Fruit fly (Drosophila melanogaster): Measurements from ENCODE around the gene Mayo.

Mayo gene

DNA sequence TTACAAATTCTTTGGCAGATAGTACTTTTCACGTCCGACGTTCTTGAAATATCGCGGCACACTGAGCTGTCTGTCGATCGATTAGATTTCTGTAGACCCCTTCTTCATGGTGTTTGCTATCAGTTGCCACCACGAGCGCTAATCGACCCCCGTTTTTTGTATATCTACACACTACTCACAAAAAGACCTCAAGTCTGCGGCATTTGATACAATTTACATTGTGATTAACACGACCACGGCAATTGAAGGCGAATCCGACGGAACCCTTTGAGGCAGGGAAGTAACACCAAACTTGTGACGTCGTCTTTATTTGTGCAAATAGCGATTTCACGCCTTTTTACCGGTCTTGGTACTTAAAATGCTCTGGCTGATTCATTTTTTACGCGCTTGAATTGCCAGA lies at the start of gene Mayo:
Mayo (minus strand) TSS at position 66 of the 400 bp plus-strand sequence.
- no peak for TF ChIP-seq ttk (optimal IDR thresholded peaks at IDR 0.05)
- no peak for TF ChIP-seq h (optimal IDR thresholded peaks at IDR 0.05)
- TF ChIP-seq insv (optimal IDR thresholded peaks at IDR 0.05), result no peak
- TF ChIP-seq psq (optimal IDR thresholded peaks at IDR 0.05), result no peak
- no peak for TF ChIP-seq Myc (optimal IDR thresholded peaks at IDR 0.05)
- TF ChIP-seq Sin3A (optimal IDR thresholded peaks at IDR 0.05), result no peak

DNA sequence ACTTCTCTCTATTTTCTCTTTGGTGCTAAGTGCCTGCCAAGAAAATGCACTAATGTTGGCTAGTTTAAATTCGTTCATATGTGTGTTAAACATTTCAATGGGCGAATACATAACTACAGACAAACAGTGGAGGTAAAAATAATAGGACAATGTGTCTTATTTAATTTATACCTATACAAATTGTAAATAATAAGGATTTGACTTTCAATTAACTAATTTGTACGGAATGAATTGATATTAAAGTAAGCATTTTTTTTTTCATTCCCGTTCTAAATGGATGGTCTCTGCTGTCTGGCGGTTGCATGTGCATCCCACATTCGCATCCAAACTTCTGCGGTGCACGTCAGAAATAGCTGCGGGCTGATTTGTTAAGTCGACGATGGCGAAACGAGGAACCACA lies 37.9 kb upstream of the Mayo start:
- TF ChIP-seq psq (optimal IDR thresholded peaks at IDR 0.05) (no peak), h (optimal IDR thresholded peaks at IDR 0.05) (no peak)

DNA sequence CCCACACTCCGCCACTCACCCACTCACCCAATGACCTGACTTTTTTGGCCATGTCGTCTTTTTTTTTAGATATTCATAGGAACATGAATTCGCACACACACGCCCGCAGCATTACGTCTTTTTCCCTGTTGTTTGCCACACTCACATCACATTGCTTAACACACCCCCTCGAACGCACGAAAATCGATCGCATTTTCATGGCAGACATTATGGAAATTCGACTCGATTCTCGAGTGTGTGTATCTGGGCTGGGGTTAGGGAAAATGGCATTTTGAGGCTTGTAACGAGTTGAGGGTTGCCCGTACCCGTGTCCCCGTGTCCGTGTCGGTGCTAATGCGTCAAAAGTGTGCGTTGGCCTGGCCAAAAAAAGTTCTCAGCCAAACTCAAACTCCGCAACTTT lies 32.7 kb upstream of the Mayo start:
- no peak for TF ChIP-seq insv (optimal IDR thresholded peaks at IDR 0.05)
- TF ChIP-seq Myc (optimal IDR thresholded peaks at IDR 0.05), result no peak

DNA sequence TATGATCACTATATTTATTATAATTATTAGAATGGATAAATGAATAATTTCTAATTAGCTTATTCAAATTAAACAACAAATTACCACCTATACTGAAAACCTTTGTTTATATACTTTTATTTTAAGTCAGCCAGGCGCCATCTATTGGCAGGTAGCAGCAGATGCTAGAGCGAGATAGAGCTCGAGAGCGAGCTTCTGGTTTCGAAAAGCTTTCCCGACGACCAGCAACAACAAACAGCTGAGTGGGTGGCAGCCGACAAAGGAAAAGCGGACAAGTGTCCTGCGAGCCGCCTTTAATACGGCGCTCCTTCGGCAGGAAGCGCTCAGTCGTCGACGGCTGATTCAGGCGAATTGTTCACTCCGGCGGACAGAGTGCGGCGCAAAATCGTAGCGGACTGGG lies 25.1 kb upstream of the Mayo start, which contains the start of gene Gycbeta100B:
Gycbeta100B (plus strand) TSS at position 337 of the 400 bp plus-strand sequence.
- TF ChIP-seq h (optimal IDR thresholded peaks at IDR 0.05) (peak; percentile 77), ttk (optimal IDR thresholded peaks at IDR 0.05) (no peak)

DNA sequence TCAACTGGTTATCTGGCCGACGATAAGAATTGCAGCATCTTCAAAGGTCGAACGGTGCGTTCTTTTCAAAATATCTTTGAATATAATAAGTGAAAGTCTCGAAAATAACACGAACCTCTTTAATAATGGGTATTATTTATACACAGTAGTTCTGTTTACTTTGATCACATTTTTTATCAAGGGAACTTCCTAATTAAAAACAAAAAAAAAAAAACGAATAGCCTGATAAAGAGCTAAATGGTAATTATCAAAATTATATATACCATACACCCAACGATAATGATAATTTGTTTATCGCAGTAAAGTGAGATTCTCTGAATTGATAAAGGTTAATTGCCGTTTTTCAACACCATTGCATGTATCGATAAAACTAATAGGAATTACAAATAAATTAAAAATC lies 21.6 kb upstream of the Mayo start, which contains the start of gene Ktch:
Ktch (minus strand) TSS at position 101 of the 400 bp plus-strand sequence.
- TF ChIP-seq Myc (optimal IDR thresholded peaks at IDR 0.05), result no peak
- TF ChIP-seq Sin3A (optimal IDR thresholded peaks at IDR 0.05), result no peak
- TF ChIP-seq psq (optimal IDR thresholded peaks at IDR 0.05), result no peak
- no peak for TF ChIP-seq insv (optimal IDR thresholded peaks at IDR 0.05)
- no peak for TF ChIP-seq ttk (optimal IDR thresholded peaks at IDR 0.05)
- TF ChIP-seq h (optimal IDR thresholded peaks at IDR 0.05), result no peak

DNA sequence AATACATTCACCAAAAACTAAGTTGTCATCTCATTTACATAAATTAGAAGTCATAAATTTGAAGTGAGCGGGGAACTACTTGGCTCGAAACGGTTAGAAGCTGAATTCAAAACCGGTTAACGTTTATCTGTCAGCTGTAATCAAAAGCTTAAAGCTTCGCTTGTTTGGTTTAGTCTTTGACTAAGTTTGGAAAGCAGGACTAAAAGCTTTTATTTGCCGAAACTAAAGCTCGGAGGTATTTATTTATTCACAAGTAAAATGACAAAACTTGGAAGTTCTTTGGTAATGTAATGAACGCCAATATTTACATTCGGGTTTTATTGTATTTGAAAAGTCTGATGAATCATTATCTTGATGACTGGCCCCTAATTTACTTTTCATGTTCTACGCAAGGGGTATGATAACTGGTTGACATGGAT lies 18.4 kb upstream of the Mayo start:
- TF ChIP-seq ttk (optimal IDR thresholded peaks at IDR 0.05) (no peak), Myc (optimal IDR thresholded peaks at IDR 0.05) (no peak), psq (optimal IDR thresholded peaks at IDR 0.05) (no peak), h (optimal IDR thresholded peaks at IDR 0.05) (no peak), Sin3A (optimal IDR thresholded peaks at IDR 0.05) (no peak), insv (optimal IDR thresholded peaks at IDR 0.05) (no peak)

DNA sequence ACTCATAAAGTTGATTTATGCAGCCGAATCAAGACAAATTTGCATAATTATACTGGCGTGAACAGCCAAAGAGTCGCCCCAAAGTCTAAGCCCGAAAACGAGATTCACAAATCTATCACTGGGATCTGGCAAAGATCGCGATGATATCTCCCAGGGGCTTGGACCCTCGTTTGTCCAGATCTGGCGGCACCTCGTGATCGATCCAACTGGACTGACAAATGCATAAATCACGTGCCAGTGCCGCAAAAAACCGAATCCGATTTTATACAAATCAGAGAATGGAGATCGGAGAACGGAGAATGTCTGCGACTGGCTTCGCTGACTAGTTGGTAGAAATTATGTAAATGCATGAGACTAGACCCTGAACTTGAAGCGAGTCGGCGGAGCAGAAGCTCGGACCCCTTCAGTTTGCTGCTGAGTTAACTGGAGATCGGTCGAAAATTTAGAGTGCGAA lies 16.8 kb upstream of the Mayo start, which contains the start of gene CG15554:
CG15554 (plus strand) TSS at position 404 of the 454 bp plus-strand sequence.
- TF ChIP-seq psq (optimal IDR thresholded peaks at IDR 0.05) (no peak), h (optimal IDR thresholded peaks at IDR 0.05) (no peak), Sin3A (optimal IDR thresholded peaks at IDR 0.05) (no peak), insv (optimal IDR thresholded peaks at IDR 0.05) (no peak), Myc (optimal IDR thresholded peaks at IDR 0.05) (no peak), ttk (optimal IDR thresholded peaks at IDR 0.05) (no peak)

DNA sequence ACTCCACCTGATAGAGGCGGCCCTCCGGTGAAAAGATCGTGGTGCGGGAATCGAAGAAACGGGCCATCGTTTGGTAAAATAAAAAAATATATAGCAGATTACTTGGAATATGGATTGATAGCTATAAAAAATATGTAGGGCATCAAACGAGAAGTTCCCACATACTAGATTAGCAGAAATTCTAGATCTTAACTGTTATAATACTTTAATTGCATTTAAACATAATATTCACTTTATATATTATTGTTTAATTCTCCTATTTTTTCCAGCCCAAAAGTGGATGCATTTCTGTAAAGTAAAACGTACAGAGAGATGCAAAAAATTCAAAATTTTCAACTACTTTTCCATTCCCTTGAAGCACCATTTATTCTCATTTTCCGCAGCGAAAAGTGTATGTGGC lies 14.3 kb upstream of the Mayo start, which contains the start of gene Prosalpha3T:
Prosalpha3T (minus strand) TSS at position 101 of the 400 bp plus-strand sequence.
- no peak for TF ChIP-seq Myc (optimal IDR thresholded peaks at IDR 0.05)
- no peak for TF ChIP-seq h (optimal IDR thresholded peaks at IDR 0.05)
- TF ChIP-seq Sin3A (optimal IDR thresholded peaks at IDR 0.05), result no peak
- no peak for TF ChIP-seq psq (optimal IDR thresholded peaks at IDR 0.05)
- TF ChIP-seq insv (optimal IDR thresholded peaks at IDR 0.05), result no peak
- TF ChIP-seq ttk (optimal IDR thresholded peaks at IDR 0.05), result no peak

DNA sequence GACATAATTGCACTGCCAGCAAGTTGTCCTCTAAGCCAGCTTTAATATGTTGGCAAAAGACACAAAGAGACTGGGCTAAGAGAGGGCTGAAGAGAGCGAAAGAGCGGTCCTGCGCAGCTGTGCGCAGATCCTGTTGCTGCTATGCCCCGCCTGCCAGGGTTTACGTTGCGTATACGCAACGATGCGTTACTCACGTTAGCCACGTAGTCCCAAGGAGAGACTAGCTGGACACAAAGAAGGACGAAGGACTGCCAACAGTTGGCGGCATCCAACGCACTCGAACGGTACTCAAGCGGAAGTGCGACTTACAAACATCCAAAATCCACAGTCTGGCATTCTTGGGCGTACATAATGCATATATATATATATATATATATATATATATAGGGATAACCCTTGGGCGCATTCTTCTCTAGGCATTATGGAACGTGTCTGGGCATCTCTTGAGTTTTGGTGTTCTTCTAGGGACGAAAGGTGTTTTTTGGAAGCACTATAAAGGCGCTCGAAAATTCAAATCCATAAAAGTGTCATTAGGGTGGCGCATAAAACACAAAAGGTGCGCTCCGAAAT lies 10.9 kb upstream of the Mayo start:
- TF ChIP-seq Myc (optimal IDR thresholded peaks at IDR 0.05) (no peak), ttk (optimal IDR thresholded peaks at IDR 0.05) (no peak), Sin3A (optimal IDR thresholded peaks at IDR 0.05) (no peak), h (optimal IDR thresholded peaks at IDR 0.05) (no peak), psq (optimal IDR thresholded peaks at IDR 0.05) (no peak), insv (optimal IDR thresholded peaks at IDR 0.05) (no peak)

DNA sequence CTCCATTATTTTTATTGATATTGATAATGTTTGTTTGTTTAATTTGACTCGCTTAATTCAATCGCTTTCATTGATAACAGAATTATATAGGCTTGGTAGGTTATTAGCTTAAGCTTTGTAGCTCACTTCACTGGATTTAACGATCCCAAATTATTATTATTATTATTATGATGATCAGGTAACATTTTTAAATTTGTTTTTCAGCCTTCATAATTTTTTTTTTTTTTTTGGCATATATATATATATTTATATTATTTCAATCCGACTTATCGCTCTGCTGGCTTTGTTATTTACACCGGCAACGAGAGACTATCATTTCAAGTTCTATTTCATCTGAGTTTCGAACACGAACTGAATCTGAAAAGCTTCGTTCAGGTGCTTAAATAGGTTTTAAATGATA lies 7.9 kb downstream of the Mayo start, which contains the start of gene CG15553:
CG15553 (minus strand) TSS at position 101 of the 400 bp plus-strand sequence.
- TF ChIP-seq Myc (optimal IDR thresholded peaks at IDR 0.05), result no peak
- TF ChIP-seq h (optimal IDR thresholded peaks at IDR 0.05), result no peak
- no peak for TF ChIP-seq insv (optimal IDR thresholded peaks at IDR 0.05)
- TF ChIP-seq psq (optimal IDR thresholded peaks at IDR 0.05), result no peak
- no peak for TF ChIP-seq Sin3A (optimal IDR thresholded peaks at IDR 0.05)
- TF ChIP-seq ttk (optimal IDR thresholded peaks at IDR 0.05), result no peak

DNA sequence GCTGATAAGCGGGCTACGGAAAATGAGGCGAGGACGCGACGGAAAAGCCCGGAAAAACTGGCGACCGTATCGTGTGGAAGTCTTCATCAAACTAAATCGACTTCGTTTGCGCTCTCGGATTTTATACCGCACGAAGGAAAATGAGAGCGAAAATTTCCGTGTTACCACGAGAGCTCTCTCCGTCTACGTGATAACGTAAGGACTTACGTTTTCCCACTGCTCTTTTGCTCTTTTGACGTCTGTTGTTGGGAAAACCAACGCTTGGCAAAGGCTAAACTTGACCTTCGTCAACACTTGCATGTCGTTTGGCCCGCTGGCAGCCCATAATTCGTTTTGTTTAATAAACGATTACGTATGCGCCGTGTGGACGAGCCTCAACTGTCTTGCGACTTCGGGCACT lies 11.8 kb downstream of the Mayo start, which contains the start of gene CG11317:
CG11317 (minus strand) TSS at position 101 of the 400 bp plus-strand sequence.
- TF ChIP-seq psq (optimal IDR thresholded peaks at IDR 0.05) (no peak), ttk (optimal IDR thresholded peaks at IDR 0.05) (no peak), h (optimal IDR thresholded peaks at IDR 0.05) (no peak), Sin3A (optimal IDR thresholded peaks at IDR 0.05) (no peak), insv (optimal IDR thresholded peaks at IDR 0.05) (no peak), Myc (optimal IDR thresholded peaks at IDR 0.05) (no peak)

DNA sequence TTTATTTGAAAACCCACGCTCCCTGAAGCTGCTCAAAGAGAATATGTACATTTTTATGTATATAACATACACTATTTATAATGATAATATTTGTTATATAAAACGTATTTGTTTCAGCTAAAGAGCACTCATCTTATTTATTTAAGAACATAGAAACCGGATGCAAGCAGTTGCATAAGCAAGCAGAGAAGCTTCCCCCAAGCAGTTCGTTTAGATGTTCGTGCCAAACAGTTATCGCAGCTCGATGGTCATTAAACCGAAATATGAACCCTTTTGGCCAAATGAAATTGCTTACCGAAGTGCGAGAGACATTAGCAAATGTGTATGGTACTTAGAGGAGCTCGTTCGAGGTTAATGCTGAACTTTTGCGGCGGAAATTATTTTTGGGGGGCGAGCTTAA lies 19.0 kb downstream of the Mayo start:
- TF ChIP-seq psq (optimal IDR thresholded peaks at IDR 0.05) (no peak), insv (optimal IDR thresholded peaks at IDR 0.05) (no peak), ttk (optimal IDR thresholded peaks at IDR 0.05) (no peak), h (optimal IDR thresholded peaks at IDR 0.05) (no peak), Sin3A (optimal IDR thresholded peaks at IDR 0.05) (no peak), Myc (optimal IDR thresholded peaks at IDR 0.05) (no peak)

DNA sequence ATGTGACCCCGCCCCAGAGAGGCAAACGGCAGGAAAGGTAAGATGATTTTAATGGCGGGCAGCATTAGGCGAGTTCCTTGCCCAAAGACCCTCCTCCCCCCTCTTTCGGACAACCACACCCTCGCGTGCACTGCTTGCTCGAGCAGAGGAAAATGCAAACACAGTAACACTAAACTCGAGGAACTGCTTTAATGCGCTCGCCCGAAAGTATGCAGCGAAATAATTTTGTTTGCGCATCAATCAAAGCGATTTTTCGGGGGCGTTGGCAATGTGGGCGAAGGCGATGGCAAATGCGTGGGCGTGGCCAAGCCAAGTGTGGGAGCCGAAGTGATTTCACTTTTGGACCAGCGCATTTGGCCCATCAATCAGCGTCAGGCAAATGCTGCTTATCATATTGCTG lies 22.6 kb downstream of the Mayo start:
- TF ChIP-seq psq (optimal IDR thresholded peaks at IDR 0.05) (no peak), ttk (optimal IDR thresholded peaks at IDR 0.05) (no peak), h (optimal IDR thresholded peaks at IDR 0.05) (no peak), Myc (optimal IDR thresholded peaks at IDR 0.05) (no peak), insv (optimal IDR thresholded peaks at IDR 0.05) (no peak), Sin3A (optimal IDR thresholded peaks at IDR 0.05) (no peak)

All from Kc167 (cell line).